Fruit fly (Drosophila melanogaster): ENCODE measurements around the gene CG31524.
A peak's percentile ranks its signal among the peaks of the same experiment; 100 is the strongest.

CG31524 gene

DNA sequence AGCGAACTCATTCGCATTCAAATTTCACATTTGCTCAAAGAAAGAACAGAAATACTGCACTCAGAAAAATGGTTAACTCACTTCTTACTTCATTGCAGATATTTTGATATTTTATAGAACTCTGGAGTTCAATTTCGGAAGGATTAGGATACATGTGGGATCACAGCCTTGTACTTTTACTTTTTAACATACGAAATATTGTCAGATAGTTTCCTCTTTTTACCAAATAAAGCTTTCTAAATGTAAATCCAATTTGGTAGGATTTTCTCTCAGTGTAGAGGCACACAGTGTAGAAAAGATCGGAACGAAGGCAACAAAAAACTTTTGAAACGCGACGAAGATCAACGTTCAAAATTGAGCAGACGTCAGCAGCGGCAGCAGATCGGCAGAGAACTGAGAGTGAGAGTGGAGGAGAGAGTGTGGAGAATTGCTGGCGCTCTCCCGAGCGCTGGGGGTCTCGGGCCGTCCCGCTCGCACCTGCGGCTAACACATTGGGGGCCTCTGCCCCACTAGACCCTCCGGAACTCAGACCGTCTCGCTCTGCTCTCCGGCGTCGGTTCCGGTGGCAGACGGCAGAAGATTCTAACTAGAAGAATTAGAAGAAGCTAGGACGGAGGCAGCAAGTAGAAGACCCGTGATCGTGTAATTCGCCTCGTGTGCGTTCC, 18.0 kb upstream of the CG31524 start, which contains the start of gene tmod (continued):
- TF ChIP-seq lola (GFP tag; optimal IDR thresholded peaks at IDR 0.05) (peak in 1 of 3 experiments; percentile 49), CG7556 (GFP tag; optimal IDR thresholded peaks at IDR 0.05) (peak; percentile 18), Ptx1 (GFP tag; IDR thresholded peaks at IDR 0.05) (peak; percentile 55), CG6272 (GFP tag; IDR thresholded peaks at IDR 0.05) (no peak), CG10321 (GFP tag; IDR thresholded peaks at IDR 0.05) (peak; percentile 95), fd102C (GFP tag; optimal IDR thresholded peaks at IDR 0.05) (no peak), rib (GFP tag; IDR thresholded peaks at IDR 0.05) (no peak), CG5245 (GFP tag; optimal IDR thresholded peaks at IDR 0.05) (no peak), CG7372 (GFP tag; IDR thresholded peaks at IDR 0.05) (no peak), CG10959 (GFP tag; IDR thresholded peaks at IDR 0.05) (no peak), Dbx (GFP tag; IDR thresholded peaks at IDR 0.05) (peak; percentile 55; the same call in 1 of the 3 replicates), CG8944 (GFP tag; optimal IDR thresholded peaks at IDR 0.05) (peak; percentile 41), Side (GFP tag; optimal IDR thresholded peaks at IDR 0.05) (peak; percentile 3), H2.0 (GFP tag; IDR thresholded peaks at IDR 0.05) (0 out of 2 replicates have a peak, but pooled peaks have one; percentile 39), Atf6 (GFP tag; IDR thresholded peaks at IDR 0.05) (no peak; the same call in none of the 2 replicates), CG2712 (tag; optimal IDR thresholded peaks at IDR 0.05) (peak; percentile 65), CG11696 (GFP tag; IDR thresholded peaks at IDR 0.05) (no peak), E2f1 (GFP tag; IDR thresholded peaks at IDR 0.05) (peak; percentile 24; the same call in 1 of the 2 replicates), ken (GFP tag; IDR thresholded peaks at IDR 0.05) (peak; percentile 66; the same call in 2 of the 3 replicates), Trl (optimal IDR thresholded peaks at IDR 0.05) (peak; percentile 79 to 84), Trl (GFP tag; optimal IDR thresholded peaks at IDR 0.05) (no peak), CG18764 (GFP tag; optimal IDR thresholded peaks at IDR 0.05) (no peak), CG1603 (tag; optimal IDR thresholded peaks at IDR 0.05) (peak; percentile 45), CG11560 (tag; IDR thresholded peaks at IDR 0.05) (no peak), nom (GFP tag; optimal IDR thresholded peaks at IDR 0.05) (no peak), CG7839 (tag; optimal IDR thresholded peaks at IDR 0.05) (peak; percentile 63), pzg (GFP tag; optimal IDR thresholded peaks at IDR 0.05) (no peak), gfzf (GFP tag; optimal IDR thresholded peaks at IDR 0.05) (no peak), nerfin-2 (GFP tag; IDR thresholded peaks at IDR 0.05; ENCODE audit: partially characterized antibody) (no peak), zen (tag; optimal IDR thresholded peaks at IDR 0.05) (peak; percentile 3), mld (GFP tag; IDR thresholded peaks at IDR 0.05; ENCODE audit: partially characterized antibody) (no peak), CG1024 (GFP tag; IDR thresholded peaks at IDR 0.05) (0 out of 2 replicates have a peak, but pooled peaks have one; percentile 11), CG6813 (GFP tag; optimal IDR thresholded peaks at IDR 0.05) (peak; percentile 7), fd96Cb (tag; optimal IDR thresholded peaks at IDR 0.05) (peak; percentile 76), pum (GFP tag; optimal IDR thresholded peaks at IDR 0.05) (peak; percentile 28), CG13287 (GFP tag; IDR thresholded peaks at IDR 0.05; ENCODE audit: partially characterized antibody) (peak; percentile 43), CG8924 (tag; optimal IDR thresholded peaks at IDR 0.05) (peak; percentile 48), hth (optimal IDR thresholded peaks at IDR 0.05) (no peak), CG2129 (GFP tag; IDR thresholded peaks at IDR 0.05; ENCODE audit: partially characterized antibody) (no peak), CG6175 (GFP tag; IDR thresholded peaks at IDR 0.05) (peak; percentile 51; the same call in 1 of the 3 replicates), CG7271 (tag; optimal IDR thresholded peaks at IDR 0.05) (no peak), CG3838 (GFP tag; optimal IDR thresholded peaks at IDR 0.05) (no peak), hkb (optimal IDR thresholded peaks at IDR 0.05) (no peak), hkb (GFP tag; IDR thresholded peaks at IDR 0.05) (peak; percentile 49; the same call in 1 of the 2 replicates), chinmo (GFP tag; IDR thresholded peaks at IDR 0.05; ENCODE audit: partially characterized antibody) (0 out of 4 replicates have a peak, but pooled peaks have one; percentile 64), psq (GFP tag; optimal IDR thresholded peaks at IDR 0.05) (no peak), oc (tag; optimal IDR thresholded peaks at IDR 0.05) (no peak), CG31365 (tag; optimal IDR thresholded peaks at IDR 0.05) (no peak), Camta (GFP tag; optimal IDR thresholded peaks at IDR 0.05) (peak; percentile 27), Gsc (GFP tag; IDR thresholded peaks at IDR 0.05) (no peak)

Data from whole organism, embryonic.